Worm (Caenorhabditis elegans) whole organism, L4 larva: ENCODE data around the gene F35E8.6.

Experiments used
- ces-1 ChIP-seq: fragments of 150-350 bp; sonication (generic microtip); optimal IDR thresholded peaks from 4 replicates; lab custom pipeline; 2014; ENCODE audit warnings: missing biosample characterization, missing genetic modification reagents, missing genetic modification characterization
- egl-27 ChIP-seq: sonication (generic microtip); optimal IDR thresholded peaks from 3 replicates; lab custom pipeline; 2017; ENCODE audit warnings: missing biosample characterization, missing genetic modification reagents, missing genetic modification characterization
- nhr-237 ChIP-seq: sonication (generic microtip); optimal IDR thresholded peaks from 2 replicates; lab custom pipeline; 2017; ENCODE audit warnings: missing biosample characterization, missing genetic modification characterization
- unc-62 ChIP-seq, 3 experiments: fragments of 150-350 bp in 1 of 3; sonication (generic microtip); optimal IDR thresholded peaks in 2 of 3; peaks in 1 of 3; 1 replicate in 1 of 3; 2 replicates in 2 of 3; lab custom pipeline; 2014 to 2017; ENCODE audit warnings: missing biosample characterization in 3 of 3, missing genetic modification characterization in 3 of 3, missing genetic modification reagents in 3 of 3, missing genotype in 1 of 3

- TF ChIP-seq nhr-237 (tag; lab: Kevin White, UChicago): no peak
- peak in 1 of 2 experiments; percentile 36 for TF ChIP-seq unc-62 (GFP tag; optimal IDR thresholded peaks at IDR 0.05 in 1 of 2; lab: Kevin White, UChicago)
- no peak for TF ChIP-seq unc-62 (tag; optimal IDR thresholded peaks at IDR 0.05; lab: Kevin White, UChicago)
- TF ChIP-seq egl-27 (tag; lab: Kevin White, UChicago): no peak
- no peak for TF ChIP-seq ces-1
These were observed 9.2 kb downstream of the F35E8.6 start, which contains the start of gene cdr-1 for ce11 chrV:15921102-15921501.
